Worm (Caenorhabditis elegans): ENCODE results near the gene twk-28.

ce11 chrX:4252047-4252446 lies 27.1 kb downstream of the twk-28 start, which contains the start of gene srv-5:
- no peak for TF ChIP-seq him-1 (tag; optimal IDR thresholded peaks at IDR 0.05)
- no peak for TF ChIP-seq dao-5 (tag; optimal IDR thresholded peaks at IDR 0.05)
- TF ChIP-seq W03F9.2 (tag; optimal IDR thresholded peaks at IDR 0.05), result no peak
